Fruit fly (Drosophila melanogaster) whole organism, adult: ENCODE data around the gene Pex10.

ENCODE experiments used
- CG11617 ChIP-seq: fragments of 200-800 bp; sonication (Bioruptor generic); optimal IDR thresholded peaks from 2 replicates; lab custom pipeline; 2017; ENCODE audit warnings: mild to moderate bottlenecking, missing biosample characterization, missing genetic modification reagents, missing genetic modification characterization
- CG7045 ChIP-seq: fragments of 200-800 bp; sonication (Bioruptor generic); optimal IDR thresholded peaks from 2 replicates; lab custom pipeline; 2017; ENCODE audit warnings: missing biosample characterization, mild to moderate bottlenecking, missing genetic modification characterization
- Hr96 ChIP-seq: fragments of 200-800 bp; sonication (Bioruptor generic); optimal IDR thresholded peaks from 2 replicates; lab custom pipeline; 2016; ENCODE audit warnings: missing biosample characterization, missing genetic modification characterization
- kay ChIP-seq: fragments of 200-800 bp; sonication (Bioruptor generic); peaks from one replicate; lab custom pipeline; 2016; ENCODE audit warnings: missing biosample characterization, missing genetic modification characterization, borderline replicate concordance

DNA sequence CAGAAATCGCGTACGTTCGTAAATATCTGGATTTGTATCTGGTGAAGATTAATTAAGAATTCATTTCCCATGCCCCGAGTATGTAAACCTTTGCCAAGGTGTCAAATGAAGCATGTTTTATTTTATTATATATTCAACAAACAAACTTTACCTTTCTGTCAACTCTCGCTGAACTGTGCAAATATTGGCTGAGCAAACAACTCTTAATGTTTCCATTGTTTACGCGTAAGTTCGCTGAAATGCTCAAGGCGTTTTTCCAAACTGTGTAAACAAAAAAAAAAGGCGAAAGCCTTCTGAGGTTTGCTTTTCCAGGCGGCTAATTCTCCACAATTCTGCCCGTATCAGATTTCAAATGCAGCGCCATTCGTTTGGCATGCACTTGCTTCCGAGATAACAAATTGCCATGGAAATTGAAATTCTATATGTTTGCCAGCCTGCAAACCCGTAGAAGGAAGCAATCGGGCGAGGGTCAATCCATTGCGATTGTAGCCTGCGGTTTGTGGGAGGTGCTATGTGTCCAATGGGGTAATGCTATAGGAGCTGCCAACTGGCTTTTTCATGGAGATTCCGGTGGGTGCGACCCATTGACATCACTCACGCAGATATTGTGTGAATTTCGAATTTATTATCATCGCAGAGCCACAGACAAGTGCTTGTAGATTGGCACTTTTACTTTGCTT lies 33.8 kb downstream of the Pex10 start:
- TF ChIP-seq CG7045 (GFP tag; lab: Kevin White, UChicago) = peak; percentile 96
- no peak for TF ChIP-seq kay (GFP tag; lab: Kevin White, UChicago)
- TF ChIP-seq Hr96 (GFP tag; lab: Kevin White, UChicago) = peak; percentile 78
- TF ChIP-seq CG11617 (GFP tag; lab: Kevin White, UChicago) = peak; percentile 83
